Fruit fly (Drosophila melanogaster): ENCODE results near the gene Pfdn5.
A peak's percentile ranks its signal among the peaks of the same experiment; 100 is the strongest.

The Pfdn5 gene

DNA sequence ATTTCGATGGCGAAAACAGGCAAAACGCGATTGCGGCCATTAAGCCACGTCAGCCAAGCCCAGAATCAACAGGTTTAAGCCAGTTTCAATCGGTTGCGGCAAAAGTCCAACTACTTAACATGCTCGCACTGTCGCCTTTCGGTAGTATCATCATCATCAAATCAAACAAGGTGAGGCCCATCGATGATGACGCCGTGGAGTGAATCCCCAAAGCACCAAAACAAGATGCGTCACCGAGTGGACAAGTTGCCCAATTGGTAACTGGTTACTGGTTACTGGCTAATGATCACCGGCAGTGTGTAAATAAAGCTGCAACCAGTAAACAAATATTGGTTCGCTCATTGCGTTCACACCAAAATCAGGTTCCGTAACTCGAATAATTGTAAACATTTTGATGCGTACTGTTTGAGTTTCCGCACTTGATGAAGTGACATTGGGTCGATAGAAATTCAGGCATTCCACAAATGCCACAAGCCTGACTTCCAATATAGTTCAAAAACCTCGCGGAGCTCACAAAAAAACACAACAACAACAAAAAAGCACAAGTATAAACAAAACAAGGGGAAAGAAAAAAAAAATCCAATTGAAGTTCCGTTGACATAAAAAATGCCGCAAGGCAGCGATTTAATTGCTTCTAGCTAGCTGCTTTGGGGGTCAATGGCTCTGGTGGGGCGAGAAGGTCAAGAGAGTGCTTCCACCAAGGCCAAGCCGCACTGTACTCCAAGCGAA lies 37.7 kb downstream of the Pfdn5 start (continued):
- TF ChIP-seq dmrt99B (tag; optimal IDR thresholded peaks at IDR 0.05) (peak; percentile 69), stwl (tag; optimal IDR thresholded peaks at IDR 0.05) (no peak), CG3995 (GFP tag; optimal IDR thresholded peaks at IDR 0.05) (no peak), CG2129 (GFP tag; IDR thresholded peaks at IDR 0.05; ENCODE audit: partially characterized antibody) (no peak), so (GFP tag; IDR thresholded peaks at IDR 0.05) (peak; percentile 69; the same call in 2 of the 3 replicates), Mrtf (GFP tag; IDR thresholded peaks at IDR 0.05) (no peak), CG9797 (GFP tag; optimal IDR thresholded peaks at IDR 0.05) (no peak), CG11695 (GFP tag; IDR thresholded peaks at IDR 0.05) (peak; percentile 58; the same call in 1 of the 3 replicates), CG32772 (GFP tag; IDR thresholded peaks at IDR 0.05) (no peak), BEAF-32 (GFP tag; optimal IDR thresholded peaks at IDR 0.05) (no peak), CG1529 (GFP tag; optimal IDR thresholded peaks at IDR 0.05) (peak; percentile 65), CG3726 (GFP tag; IDR thresholded peaks at IDR 0.05) (peak; percentile 59; the same call in 1 of the 3 replicates), trem (tag; optimal IDR thresholded peaks at IDR 0.05) (no peak), CG9437 (GFP tag; optimal IDR thresholded peaks at IDR 0.05) (no peak), CG32767 (GFP tag; IDR thresholded peaks at IDR 0.05) (0 out of 2 replicates have a peak, but pooled peaks have one; percentile 6), D19B (GFP tag; optimal IDR thresholded peaks at IDR 0.05) (no peak), CG11504 (tag; optimal IDR thresholded peaks at IDR 0.05) (peak; percentile 43), bowl (GFP tag; IDR thresholded peaks at IDR 0.05) (no peak), CG6272 (GFP tag; IDR thresholded peaks at IDR 0.05) (no peak), CG10267 (tag; optimal IDR thresholded peaks at IDR 0.05) (no peak), NC2α (GFP tag; optimal IDR thresholded peaks at IDR 0.05) (peak; percentile 25), Neu2 (GFP tag; optimal IDR thresholded peaks at IDR 0.05; ENCODE audit: borderline replicate concordance) (no peak), Hand (GFP tag; optimal IDR thresholded peaks at IDR 0.05) (no peak), HmgZ (tag; optimal IDR thresholded peaks at IDR 0.05) (peak; percentile 50), CG11696 (GFP tag; IDR thresholded peaks at IDR 0.05) (no peak), Nf-YA (GFP tag; IDR thresholded peaks at IDR 0.05) (peak; percentile 59; the same call in 1 of the 2 replicates), CG33557 (GFP tag; optimal IDR thresholded peaks at IDR 0.05) (peak; percentile 52), twi (tag; optimal IDR thresholded peaks at IDR 0.05) (no peak), Atf6 (GFP tag; IDR thresholded peaks at IDR 0.05) (peak; percentile 5; the same call in 1 of the 2 replicates), ap (GFP tag; IDR thresholded peaks at IDR 0.05) (peak; percentile 49; the same call in 1 of the 2 replicates), HLH3B (GFP tag; IDR thresholded peaks at IDR 0.05) (peak; percentile 42; the same call in 1 of the 2 replicates), CG12104 (GFP tag; optimal IDR thresholded peaks at IDR 0.05) (peak; percentile 14), CG18599 (GFP tag; optimal IDR thresholded peaks at IDR 0.05) (peak; percentile 43), schlank (tag; optimal IDR thresholded peaks at IDR 0.05) (peak; percentile 21), z (GFP tag; IDR thresholded peaks at IDR 0.05) (0 out of 3 replicates have a peak, but pooled peaks have one; percentile 55), CG8765 (GFP tag; IDR thresholded peaks at IDR 0.05) (no peak), Tbp (GFP tag; optimal IDR thresholded peaks at IDR 0.05) (no peak), CG6791 (GFP tag; IDR thresholded peaks at IDR 0.05; ENCODE audit: partially characterized antibody) (no peak), p53 (GFP tag; optimal IDR thresholded peaks at IDR 0.05) (no peak), bbx (GFP tag; IDR thresholded peaks at IDR 0.05; ENCODE audit: partially characterized antibody) (no peak), chn (GFP tag; optimal IDR thresholded peaks at IDR 0.05) (no peak), CG18262 (tag; optimal IDR thresholded peaks at IDR 0.05) (peak; percentile 42), org-1 (GFP tag; optimal IDR thresholded peaks at IDR 0.05) (peak; percentile 81), CG17361 (GFP tag; IDR thresholded peaks at IDR 0.05) (0 out of 3 replicates have a peak, but pooled peaks have one; percentile 9), Fer3 (tag; optimal IDR thresholded peaks at IDR 0.05) (peak; percentile 52), H15 (GFP tag; IDR thresholded peaks at IDR 0.05) (0 out of 3 replicates have a peak, but pooled peaks have one; percentile 37), corto (GFP tag; optimal IDR thresholded peaks at IDR 0.05) (no peak), pita (GFP tag; optimal IDR thresholded peaks at IDR 0.05) (no peak), disco-r (GFP tag; optimal IDR thresholded peaks at IDR 0.05) (no peak)

Data from whole organism, embryonic.